Worm (Caenorhabditis elegans): ENCODE data around the gene nep-22.

ce11 chrX:9081212-9081611 is 46.9 kb downstream of the nep-22 start:
- TF ChIP-seq W03F9.2 (tag; optimal IDR thresholded peaks at IDR 0.05) (no peak), him-1 (tag; optimal IDR thresholded peaks at IDR 0.05) (no peak)

Data from whole organism, L4/young adult.